Fruit fly (Drosophila melanogaster) whole organism, embryonic: ENCODE data around the gene CG43055.

Source experiments
- Ada2b ChIP-seq: fragments of 200-800 bp; sonication (Bioruptor generic); IDR thresholded peaks from 2 replicates; pipeline ENCODE4 v1.3.6; 2022; ENCODE audit warnings: missing biosample characterization, missing genetic modification characterization
- Asciz ChIP-seq: fragments of 200-800 bp; sonication (Bioruptor generic); optimal IDR thresholded peaks from 2 replicates; lab custom pipeline; 2017; ENCODE audit warnings: missing biosample characterization, mild to moderate bottlenecking, missing genetic modification characterization, missing genetic modification reagents
- CG12236 ChIP-seq: fragments of 200-800 bp; sonication (Bioruptor generic); optimal IDR thresholded peaks from 2 replicates; lab custom pipeline; 2016; ENCODE audit warnings: missing biosample characterization, missing genetic modification characterization
- CG12744 ChIP-seq: fragments of 200-800 bp; sonication (Bioruptor generic); optimal IDR thresholded peaks from 2 replicates; lab custom pipeline; 2016; ENCODE audit warnings: missing biosample characterization, missing genetic modification characterization
- CG15479 ChIP-seq: fragments of 200-800 bp; sonication (Bioruptor generic); optimal IDR thresholded peaks from 3 replicates; lab custom pipeline; 2019; ENCODE audit warnings: missing biosample characterization, mild to moderate bottlenecking, missing genetic modification characterization, moderate library complexity
- CG1647 ChIP-seq: fragments of 200-800 bp; sonication (Bioruptor generic); optimal IDR thresholded peaks from 3 replicates; lab custom pipeline; 2016; ENCODE audit warnings: missing biosample characterization, missing genetic modification characterization
- CG16813 ChIP-seq: fragments of 200-800 bp; sonication (Bioruptor generic); IDR thresholded peaks from 3 replicates; pipeline ENCODE4 v1.3.6; 2022; ENCODE audit warnings: missing biosample characterization, missing genetic modification characterization; ENCODE audit not compliant: partially characterized antibody
- CG17186 ChIP-seq: fragments of 200-800 bp; sonication (Bioruptor generic); optimal IDR thresholded peaks from 3 replicates; lab custom pipeline; 2017; ENCODE audit warnings: missing biosample characterization, missing genetic modification reagents, missing genetic modification characterization
- CG17802 ChIP-seq: fragments of 200-800 bp; sonication (Bioruptor generic); optimal IDR thresholded peaks from 2 replicates; lab custom pipeline; 2018; ENCODE audit warnings: missing biosample characterization, mild to moderate bottlenecking, missing genetic modification characterization, moderate library complexity
- CG32767 ChIP-seq: fragments of 200-800 bp; sonication (Bioruptor generic); IDR thresholded peaks from 2 replicates; pipeline ENCODE4 v1.3.6; 2022; ENCODE audit warnings: missing biosample characterization, missing genetic modification characterization
- CG3726 ChIP-seq: fragments of 200-800 bp; sonication (Bioruptor generic); IDR thresholded peaks from 3 replicates; pipeline ENCODE4, ENCODE4 v1.3.6; 2022; ENCODE audit warnings: missing biosample characterization, missing genetic modification characterization
- CG3995 ChIP-seq: fragments of 200-800 bp; sonication (Bioruptor generic); optimal IDR thresholded peaks from 3 replicates; lab custom pipeline; 2016; ENCODE audit warnings: missing biosample characterization, missing genetic modification characterization
- CG6254 ChIP-seq: fragments of 200-800 bp; sonication (Bioruptor generic); optimal IDR thresholded peaks from 3 replicates; lab custom pipeline; 2017; ENCODE audit warnings: mild to moderate bottlenecking, missing biosample characterization, missing genetic modification reagents, missing genetic modification characterization
- CG7928 ChIP-seq: fragments of 200-800 bp; sonication (Bioruptor generic); optimal IDR thresholded peaks from 2 replicates; lab custom pipeline; 2017; ENCODE audit warnings: missing biosample characterization, mild to moderate bottlenecking, missing genetic modification characterization
- CG8281 ChIP-seq: fragments of 200-800 bp; sonication (Bioruptor generic); optimal IDR thresholded peaks from 2 replicates; lab custom pipeline; 2018; ENCODE audit warnings: missing biosample characterization, mild to moderate bottlenecking, missing genetic modification characterization, moderate library complexity
- D19A ChIP-seq: fragments of 200-800 bp; optimal IDR thresholded peaks from 3 replicates; lab custom pipeline; 2019; ENCODE audit warnings: missing biosample characterization, mild to moderate bottlenecking, missing genetic modification characterization, moderate library complexity
- Dad ChIP-seq: fragments of 200-800 bp; sonication (Bioruptor generic); optimal IDR thresholded peaks from 3 replicates; lab custom pipeline; 2016; ENCODE audit warnings: missing biosample characterization, missing genetic modification characterization
- Doc3 ChIP-seq: fragments of 200-800 bp; sonication (Bioruptor generic); IDR thresholded peaks from 3 replicates; pipeline ENCODE4 v1.3.6; 2022; ENCODE audit warnings: missing biosample characterization, missing genetic modification characterization; ENCODE audit not compliant: partially characterized antibody
- Elba2 ChIP-seq: fragments of 200-800 bp; sonication (Bioruptor generic); optimal IDR thresholded peaks from 3 replicates; lab custom pipeline; 2016; ENCODE audit warnings: missing biosample characterization, missing genetic modification characterization
- Fer1 ChIP-seq: fragments of 200-800 bp; sonication (Bioruptor generic); optimal IDR thresholded peaks from 2 replicates; lab custom pipeline; 2017; ENCODE audit warnings: missing biosample characterization, mild to moderate bottlenecking, missing genetic modification characterization
- H15 ChIP-seq: fragments of 200-800 bp; sonication (Bioruptor generic); IDR thresholded peaks from 3 replicates; pipeline ENCODE4 v1.3.6; 2022; ENCODE audit warnings: missing biosample characterization, missing genetic modification characterization
- Hand ChIP-seq: fragments of 200-800 bp; sonication (Bioruptor generic); optimal IDR thresholded peaks from 2 replicates; lab custom pipeline; 2017; ENCODE audit warnings: mild to moderate bottlenecking, missing biosample characterization, missing genetic modification reagents, missing genetic modification characterization
- Hmr ChIP-seq: fragments of 200-800 bp; sonication (Bioruptor generic); optimal IDR thresholded peaks from 3 replicates; lab custom pipeline; 2017; ENCODE audit warnings: mild to moderate bottlenecking, missing biosample characterization, missing genetic modification reagents, missing genetic modification characterization
- Jarid2 ChIP-seq: fragments of 200-800 bp; sonication (Bioruptor generic); optimal IDR thresholded peaks from 3 replicates; lab custom pipeline; 2017; ENCODE audit warnings: mild to moderate bottlenecking, missing biosample characterization, missing genetic modification reagents, missing genetic modification characterization
- Myb ChIP-seq: fragments of 200-800 bp; sonication (Bioruptor generic); optimal IDR thresholded peaks from 2 replicates; lab custom pipeline; 2016; ENCODE audit warnings: missing biosample characterization, missing genetic modification characterization
- Neu2 ChIP-seq: fragments of 200-800 bp; sonication (Bioruptor generic); optimal IDR thresholded peaks from 3 replicates; lab custom pipeline; 2016; ENCODE audit warnings: missing biosample characterization, missing genetic modification characterization, borderline replicate concordance
- PHDP ChIP-seq: fragments of 200-800 bp; sonication (Bioruptor generic); optimal IDR thresholded peaks from 3 replicates; lab custom pipeline; 2018; ENCODE audit warnings: missing biosample characterization, mild to moderate bottlenecking, missing genetic modification characterization, moderate library complexity
- Poxn ChIP-seq: fragments of 200-800 bp; sonication (Bioruptor generic); IDR thresholded peaks from 2 replicates; pipeline ENCODE4 v1.3.6; 2022; ENCODE audit warnings: missing biosample characterization, missing genetic modification characterization
- Sry-δ ChIP-seq: fragments of 200-800 bp; sonication (Bioruptor generic); optimal IDR thresholded peaks from 2 replicates; lab custom pipeline; 2016; ENCODE audit warnings: missing biosample characterization, missing genetic modification characterization
- Ssrp ChIP-seq: fragments of 200-800 bp; sonication (Bioruptor generic); optimal IDR thresholded peaks from 2 replicates; lab custom pipeline; 2018; ENCODE audit warnings: missing biosample characterization, mild to moderate bottlenecking, missing genetic modification characterization, moderate library complexity
- Vsx1 ChIP-seq: fragments of 200-800 bp; sonication (Bioruptor generic); optimal IDR thresholded peaks from 2 replicates; lab custom pipeline; 2017; ENCODE audit warnings: missing biosample characterization, mild to moderate bottlenecking, missing genetic modification characterization, missing genetic modification reagents
- cas ChIP-seq: fragments of 200-800 bp; sonication (Bioruptor generic); IDR thresholded peaks from 2 replicates; pipeline ENCODE4 v1.3.6; 2022; ENCODE audit warnings: missing biosample characterization, missing genetic modification characterization
- chm ChIP-seq: fragments of 200-800 bp; sonication (Bioruptor generic); IDR thresholded peaks from 2 replicates; pipeline ENCODE4 v1.3.6; 2022; ENCODE audit warnings: missing biosample characterization, missing genetic modification characterization
- corto ChIP-seq: fragments of 200-800 bp; sonication (Bioruptor generic); optimal IDR thresholded peaks from 2 replicates; lab custom pipeline; 2016; ENCODE audit warnings: missing biosample characterization, mild to moderate bottlenecking, missing genetic modification characterization, moderate library complexity
- croc ChIP-seq: fragments of 200-800 bp; sonication (Bioruptor generic); conservative IDR thresholded peaks from 3 replicates; pipeline ENCODE4 v1.3.6; 2022; ENCODE audit warnings: missing biosample characterization, missing genetic modification characterization
- dmrt99B ChIP-seq: fragments of 200-800 bp; sonication (Bioruptor generic); optimal IDR thresholded peaks from 2 replicates; lab custom pipeline; 2018; ENCODE audit warnings: missing biosample characterization, mild to moderate bottlenecking, missing genetic modification characterization, moderate library complexity
- ftz-f1 ChIP-seq: fragments of 200-800 bp; sonication (Bioruptor generic); optimal IDR thresholded peaks from 2 replicates; lab custom pipeline; 2016; ENCODE audit warnings: missing biosample characterization, missing genetic modification characterization
- jumu ChIP-seq: fragments of 200-800 bp; sonication (Bioruptor generic); optimal IDR thresholded peaks from 3 replicates; lab custom pipeline; 2016; ENCODE audit warnings: missing biosample characterization, missing genetic modification characterization
- lbe ChIP-seq: fragments of 200-800 bp; sonication (Bioruptor generic); optimal IDR thresholded peaks from 2 replicates; lab custom pipeline; 2016; ENCODE audit warnings: missing biosample characterization, mild to moderate bottlenecking, missing genetic modification characterization
- mam ChIP-seq: fragments of 200-800 bp; sonication (Bioruptor generic); optimal IDR thresholded peaks from 3 replicates; lab custom pipeline; 2016; ENCODE audit warnings: missing biosample characterization, missing genetic modification characterization
- nmo ChIP-seq: fragments of 200-800 bp; sonication (Bioruptor generic); optimal IDR thresholded peaks from 2 replicates; lab custom pipeline; 2018; ENCODE audit warnings: missing biosample characterization, mild to moderate bottlenecking, missing genetic modification characterization, moderate library complexity
- peb ChIP-seq: fragments of 200-800 bp; sonication (Bioruptor generic); IDR thresholded peaks from 2 replicates; pipeline ENCODE4 v1.3.6; 2022; ENCODE audit warnings: missing biosample characterization, missing genetic modification characterization
- prd ChIP-seq, 3 experiments: fragments of >200 bp in 2 of 3; fragments of 200-800 bp in 1 of 3; sonication (Bioruptor generic) in 1 of 3; optimal IDR thresholded peaks in 2 of 3; IDR thresholded peaks in 1 of 3; 2 replicates in 2 of 3; 3 replicates in 1 of 3; pipeline versions ENCODE4 v1.3.6 to Lab custom; 2017 to 2022; ENCODE audit warnings: missing biosample characterization in 1 of 3, missing genetic modification characterization in 1 of 3
- scrt ChIP-seq: fragments of 200-800 bp; sonication (Bioruptor generic); optimal IDR thresholded peaks from 2 replicates; lab custom pipeline; 2018; ENCODE audit warnings: missing biosample characterization, mild to moderate bottlenecking, missing genetic modification characterization, moderate library complexity
- sqz ChIP-seq: fragments of 200-800 bp; sonication (Bioruptor generic); optimal IDR thresholded peaks from 3 replicates; lab custom pipeline; 2018; ENCODE audit warnings: missing biosample characterization, mild to moderate bottlenecking, missing genetic modification characterization
- usp ChIP-seq: fragments of >200 bp; optimal IDR thresholded peaks from 2 replicates; lab custom pipeline; 2017; ENCODE audit warnings: missing biosample characterization, missing genetic modification characterization
- zen2 ChIP-seq: fragments of 200-800 bp; sonication (Bioruptor generic); IDR thresholded peaks from 3 replicates; pipeline ENCODE4 v1.3.6; 2022; ENCODE audit warnings: missing biosample characterization, missing genetic modification characterization; ENCODE audit not compliant: partially characterized antibody

The CG43055 gene

DNA sequence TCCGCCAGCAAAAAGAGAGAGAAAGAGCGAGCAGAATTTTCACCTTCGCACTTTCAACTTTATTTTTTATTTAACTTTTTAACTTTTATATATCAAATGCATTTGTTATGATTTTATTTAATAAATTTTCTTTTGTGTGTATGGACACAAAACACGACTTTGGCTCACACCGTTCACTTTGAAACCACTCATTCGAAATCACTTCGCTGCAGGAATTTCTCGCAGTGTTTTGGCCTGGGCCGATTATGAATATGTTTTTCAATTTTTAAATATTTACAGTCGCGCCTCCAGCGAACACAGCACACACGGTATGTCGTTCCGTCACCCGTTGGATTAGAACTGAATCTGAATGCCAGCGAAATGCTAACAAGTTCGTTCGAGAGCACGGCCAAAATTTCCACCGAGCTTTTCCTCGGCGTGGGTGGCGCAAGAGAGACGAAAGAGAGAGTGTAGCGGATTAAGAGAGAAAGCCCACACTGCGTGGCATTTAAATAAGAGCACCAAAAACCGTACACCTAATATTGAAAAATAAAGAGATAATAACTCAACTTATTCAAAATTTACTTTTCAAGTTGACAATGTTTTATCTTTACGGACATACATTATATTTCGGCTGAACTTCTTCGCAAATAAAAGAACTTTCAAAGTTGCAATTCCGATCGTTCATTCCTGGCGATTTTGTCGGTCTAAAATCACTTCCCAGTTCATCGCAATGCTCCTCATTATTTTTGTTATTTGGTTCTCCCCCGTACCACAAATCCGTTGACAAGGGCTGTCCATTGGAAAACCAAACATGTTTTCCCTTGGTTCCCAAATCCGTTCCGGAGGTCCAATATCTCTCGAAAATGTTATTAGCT is 30.2 kb downstream of the CG43055 start, which contains the start of gene CG15431 (continued):
- TF ChIP-seq corto (GFP tag; lab: Kevin White, UChicago), result no peak
- no peak for TF ChIP-seq prd (optimal IDR thresholded peaks at IDR 0.05; lab: Kevin White, UChicago)
- TF ChIP-seq prd (GFP tag; IDR thresholded peaks at IDR 0.05; lab: Robert Waterston, UW), result no peak; the same call in none of the 3 replicates
- no peak for TF ChIP-seq CG7928
- peak; percentile 64 for TF ChIP-seq PHDP
- TF ChIP-seq CG16813 (GFP tag; lab: Robert Waterston, UW), result no peak
- TF ChIP-seq Asciz, result peak; percentile 44
- peak; percentile 44 for TF ChIP-seq mam
- no peak for TF ChIP-seq peb (GFP tag; lab: Robert Waterston, UW)
- peak; percentile 23; the same call in 1 of the 3 replicates for TF ChIP-seq croc (GFP tag; lab: Robert Waterston, UW)
- peak; percentile 58 for TF ChIP-seq CG32767 (GFP tag; lab: Robert Waterston, UW)
- no peak for TF ChIP-seq cas (GFP tag; lab: Robert Waterston, UW)
- no peak for TF ChIP-seq Dad
- TF ChIP-seq Ssrp, result no peak
- no peak for TF ChIP-seq CG3995 (GFP tag; lab: Kevin White, UChicago)
- no peak for TF ChIP-seq jumu (GFP tag; lab: Kevin White, UChicago)
- TF ChIP-seq usp (GFP tag; lab: Kevin White, UChicago), result no peak
- peak; percentile 65; the same call in 2 of the 3 replicates for TF ChIP-seq H15 (GFP tag; lab: Robert Waterston, UW)
- no peak for TF ChIP-seq CG15479
- peak; percentile 31 for TF ChIP-seq nmo
- TF ChIP-seq chm (GFP tag; lab: Robert Waterston, UW), result 0 out of 2 replicates have a peak, but pooled peaks have one; percentile 35
- peak; percentile 55; the same call in 1 of the 2 replicates for TF ChIP-seq Ada2b (GFP tag; lab: Robert Waterston, UW)
- TF ChIP-seq CG3726, result peak; percentile 59; the same call in 1 of the 3 replicates
- no peak for TF ChIP-seq Vsx1
- no peak for TF ChIP-seq sqz (GFP tag; lab: Kevin White, UChicago)
- TF ChIP-seq Neu2 (GFP tag; lab: Kevin White, UChicago), result no peak
- no peak for TF ChIP-seq CG17802 (tag; lab: Kevin White, UChicago)
- TF ChIP-seq CG8281 (tag; lab: Kevin White, UChicago), result no peak
- TF ChIP-seq Sry-δ (GFP tag; lab: Kevin White, UChicago), result no peak
- no peak for TF ChIP-seq Myb (GFP tag; lab: Kevin White, UChicago)
- peak; percentile 8 for TF ChIP-seq CG6254 (GFP tag; lab: Kevin White, UChicago)
- TF ChIP-seq Jarid2, result peak; percentile 82
- peak; percentile 55 for TF ChIP-seq scrt
- TF ChIP-seq CG12236 (GFP tag; lab: Kevin White, UChicago), result no peak
- no peak; the same call in 1 of the 3 replicates for TF ChIP-seq zen2 (GFP tag; lab: Robert Waterston, UW)
- TF ChIP-seq Hand (GFP tag; lab: Kevin White, UChicago), result peak; percentile 19
- TF ChIP-seq Fer1, result peak; percentile 67
- TF ChIP-seq D19A (tag; lab: Kevin White, UChicago), result no peak
- TF ChIP-seq CG17186 (GFP tag; lab: Kevin White, UChicago), result no peak
- TF ChIP-seq Poxn (GFP tag; lab: Robert Waterston, UW), result no peak
- no peak for TF ChIP-seq Elba2
- TF ChIP-seq Hmr (GFP tag; lab: Kevin White, UChicago), result peak; percentile 75
- peak; percentile 73 for TF ChIP-seq dmrt99B (tag; lab: Kevin White, UChicago)
- TF ChIP-seq lbe (GFP tag; lab: Kevin White, UChicago), result no peak
- TF ChIP-seq ftz-f1 (GFP tag; lab: Kevin White, UChicago), result peak; percentile 5
- TF ChIP-seq CG1647 (GFP tag; lab: Kevin White, UChicago), result peak; percentile 23
- TF ChIP-seq CG12744 (GFP tag; lab: Kevin White, UChicago), result peak; percentile 25
- TF ChIP-seq Doc3 (GFP tag; lab: Robert Waterston, UW), result no peak
